Fruit fly (Drosophila melanogaster) Kc167 (cell line): ENCODE measurements around the gene CG15561.

ENCODE experiments used
- Myc ChIP-seq: fragments of >200 bp; optimal IDR thresholded peaks from 2 replicates; lab custom pipeline; 2017; ENCODE audit warnings: missing external identifiers
- Sin3A ChIP-seq: fragments of >200 bp; optimal IDR thresholded peaks from 2 replicates; lab custom pipeline; 2018; ENCODE audit warnings: missing external identifiers
- h ChIP-seq: fragments of >200 bp; optimal IDR thresholded peaks from 3 replicates; lab custom pipeline; 2018; ENCODE audit warnings: missing external identifiers
- insv ChIP-seq: fragments of >200 bp; optimal IDR thresholded peaks from 3 replicates; lab custom pipeline; 2018; ENCODE audit warnings: missing external identifiers
- psq ChIP-seq: fragments of >200 bp; optimal IDR thresholded peaks from 2 replicates; lab custom pipeline; 2017; ENCODE audit warnings: missing external identifiers
- ttk ChIP-seq: sonication (Bioruptor generic); optimal IDR thresholded peaks from 2 replicates; lab custom pipeline; 2017; ENCODE audit warnings: missing external identifiers

dm6 chr3R:31265430-31265829, 49.7 kb upstream of the CG15561 start, which contains the start of gene ppk24:
- TF ChIP-seq h, result no peak
- no peak for TF ChIP-seq ttk (lab: Kevin White, UChicago)
- TF ChIP-seq psq (lab: Kevin White, UChicago), result no peak
- TF ChIP-seq Myc (lab: Kevin White, UChicago), result no peak
- no peak for TF ChIP-seq insv (lab: Kevin White, UChicago)
- no peak for TF ChIP-seq Sin3A (lab: Kevin White, UChicago)
